Fruit fly (Drosophila melanogaster): ENCODE data around the gene CG32640.

- TF ChIP-seq CG4282 (GFP tag; optimal IDR thresholded peaks at IDR 0.05) (no peak), Hey (tag; optimal IDR thresholded peaks at IDR 0.05) (no peak), Optix (GFP tag; IDR thresholded peaks at IDR 0.05) (no peak), CG11093 (GFP tag; IDR thresholded peaks at IDR 0.05) (no peak), Jarid2 (GFP tag; optimal IDR thresholded peaks at IDR 0.05) (no peak)
Measured at dm6 chrX:13219290-13219689, 41.5 kb downstream of the CG32640 start.

Data from whole organism, embryonic.